Worm (Caenorhabditis elegans) whole organism, early embryonic: ENCODE measurements around the gene clec-148.

Experiments used
- B0310.2 ChIP-seq: sonication (generic microtip); optimal IDR thresholded peaks from 2 replicates; lab custom pipeline; 2016; ENCODE audit warnings: mild to moderate bottlenecking, missing genetic modification characterization, missing compliant biosample characterization
- F13C5.2 ChIP-seq: sonication (generic microtip); optimal IDR thresholded peaks from 2 replicates; lab custom pipeline; 2017; ENCODE audit warnings: mild to moderate bottlenecking, missing genetic modification characterization, inconsistent platforms, missing compliant biosample characterization
- aly-1 ChIP-seq: sonication (generic microtip); optimal IDR thresholded peaks from 2 replicates; lab custom pipeline; 2016; ENCODE audit warnings: missing genetic modification characterization, missing compliant biosample characterization
- ama-1 ChIP-seq: fragments of 150-350 bp; optimal IDR thresholded peaks from 2 replicates; lab custom pipeline; 2014
- ceh-13 ChIP-seq: fragments of 200-800 bp; sonication (Bioruptor generic); optimal IDR thresholded peaks from 2 replicates; lab custom pipeline; 2018; ENCODE audit warnings: mild to moderate bottlenecking, missing genetic modification characterization, missing compliant biosample characterization
- ceh-36 ChIP-seq: sonication (generic microtip); optimal IDR thresholded peaks from 2 replicates; lab custom pipeline; 2016; ENCODE audit warnings: missing genetic modification characterization, inconsistent platforms, missing compliant biosample characterization
- ets-7 ChIP-seq: sonication (generic microtip); optimal IDR thresholded peaks from 2 replicates; lab custom pipeline; 2016; ENCODE audit warnings: missing genotype, missing genetic modification characterization, missing compliant biosample characterization
- flt-1 ChIP-seq: fragments of 200-800 bp; sonication (Bioruptor generic); IDR thresholded peaks from 2 replicates; pipeline ENCODE4 v1.3.6; 2022; ENCODE audit warnings: missing genetic modification characterization, missing compliant biosample characterization
- hmbx-1 ChIP-seq: sonication (generic microtip); optimal IDR thresholded peaks from 2 replicates; lab custom pipeline; 2016; ENCODE audit warnings: mild to moderate bottlenecking, missing genetic modification characterization, missing compliant biosample characterization
- hmg-4 ChIP-seq: fragments of 200-800 bp; sonication (Bioruptor generic); optimal IDR thresholded peaks from 2 replicates; lab custom pipeline; 2018; ENCODE audit warnings: mild to moderate bottlenecking, missing genetic modification characterization, missing compliant biosample characterization
- hnd-1 ChIP-seq: sonication (generic microtip); optimal IDR thresholded peaks from 2 replicates; lab custom pipeline; 2016; ENCODE audit warnings: missing genetic modification characterization, missing compliant biosample characterization
- pes-1 ChIP-seq: fragments of 200-800 bp; sonication (Bioruptor generic); IDR thresholded peaks from 2 replicates; pipeline ENCODE4 v1.3.6; 2022; ENCODE audit warnings: missing genetic modification reagents, missing genetic modification characterization, missing compliant biosample characterization
- scrt-1 ChIP-seq: fragments of 200-800 bp; sonication (Bioruptor generic); IDR thresholded peaks from 2 replicates; pipeline ENCODE4 v1.3.6; 2022; ENCODE audit warnings: missing genetic modification characterization, missing compliant biosample characterization
- sea-1 ChIP-seq: fragments of 200-800 bp; sonication (Bioruptor generic); conservative IDR thresholded peaks from 2 replicates; pipeline ENCODE4 v1.3.6; 2022; ENCODE audit warnings: missing genetic modification characterization, missing compliant biosample characterization
- tbx-11 ChIP-seq: fragments of 200-800 bp; sonication (Bioruptor generic); IDR thresholded peaks from 2 replicates; pipeline ENCODE4 v1.3.6; 2022; ENCODE audit warnings: missing genetic modification characterization, missing compliant biosample characterization
- tbx-37 ChIP-seq: fragments of 200-800 bp; sonication (Bioruptor generic); conservative IDR thresholded peaks from 2 replicates; pipeline ENCODE4 v1.3.6; 2022; ENCODE audit warnings: missing genetic modification reagents, missing genetic modification characterization, missing compliant biosample characterization
- tra-4 ChIP-seq: sonication (generic microtip); optimal IDR thresholded peaks from 2 replicates; lab custom pipeline; 2017; ENCODE audit warnings: missing genetic modification characterization, missing compliant biosample characterization

Gene clec-148

DNA sequence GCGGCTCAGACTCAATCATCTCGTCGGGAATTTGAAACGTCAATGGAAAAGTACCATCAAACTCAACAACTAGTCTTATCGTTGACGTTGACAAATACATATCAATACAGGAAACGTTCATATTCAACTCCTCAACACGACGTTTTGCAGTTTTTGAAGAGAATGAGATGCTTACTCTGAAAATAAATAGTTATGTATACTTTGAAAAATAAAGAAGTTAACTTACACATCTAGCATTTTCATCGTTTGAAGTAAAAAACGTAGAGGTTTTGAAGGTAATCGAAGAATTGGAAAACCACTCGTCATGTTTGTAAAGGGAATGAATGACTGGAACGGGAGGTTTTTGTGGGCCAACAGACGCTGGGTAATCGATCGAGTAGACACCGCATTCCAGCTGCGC lies 34.7 kb downstream of the clec-148 start, which contains the start of gene fbxb-81:
fbxb-81 (minus strand) TSS at position 314 of the 400 bp plus-strand sequence.
- no peak for TF ChIP-seq tbx-11 (GFP tag; lab: Robert Waterston, UW)
- no peak for TF ChIP-seq tra-4 (tag; lab: Kevin White, UChicago)
- TF ChIP-seq F13C5.2 (tag; lab: Kevin White, UChicago) = no peak
- no peak for TF ChIP-seq sea-1 (GFP tag; lab: Robert Waterston, UW)
- TF ChIP-seq flt-1 (GFP tag; lab: Robert Waterston, UW) = no peak
- no peak for TF ChIP-seq pes-1 (GFP tag; lab: Robert Waterston, UW)
- TF ChIP-seq ceh-36 = no peak
- TF ChIP-seq ceh-13 (GFP tag; lab: Kevin White, UChicago) = no peak
- TF ChIP-seq ets-7 (tag; lab: Kevin White, UChicago) = no peak
- no peak for TF ChIP-seq B0310.2
- TF ChIP-seq hnd-1 (tag; lab: Kevin White, UChicago) = no peak
- no peak for TF ChIP-seq hmg-4
- no peak for TF ChIP-seq tbx-37
- TF ChIP-seq aly-1 (tag; lab: Kevin White, UChicago) = no peak

DNA sequence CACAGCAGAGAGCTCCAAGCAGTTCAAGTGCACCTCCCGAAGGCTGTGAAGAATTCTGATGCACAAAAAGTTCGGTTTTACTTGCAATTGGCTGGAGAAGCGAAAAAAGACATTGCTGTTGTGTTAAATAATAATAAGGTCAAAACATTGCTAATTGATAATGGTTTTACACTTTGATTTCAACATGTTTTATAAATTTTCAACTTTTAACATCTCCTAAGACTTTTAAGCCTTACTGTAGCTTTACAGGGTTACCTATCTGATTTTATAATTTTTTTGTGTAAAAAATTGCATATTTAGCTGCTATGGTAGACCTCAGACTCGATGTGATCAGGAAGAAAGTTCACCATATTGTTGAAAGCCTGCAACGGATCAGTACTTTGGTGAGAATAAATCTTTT lies 41.4 kb downstream of the clec-148 start, which contains the start of gene pals-25:
pals-25 (plus strand) TSS at position 301 of the 400 bp plus-strand sequence.
- TF ChIP-seq B0310.2 = no peak
- no peak for TF ChIP-seq tbx-37
- no peak for TF ChIP-seq ceh-13 (GFP tag; lab: Kevin White, UChicago)
- no peak for TF ChIP-seq F13C5.2 (tag; lab: Kevin White, UChicago)
- no peak for TF ChIP-seq scrt-1 (GFP tag; lab: Robert Waterston, UW)
- TF ChIP-seq tbx-11 (GFP tag; lab: Robert Waterston, UW) = no peak
- TF ChIP-seq tra-4 (tag; lab: Kevin White, UChicago) = no peak
- TF ChIP-seq ceh-36 = no peak
- TF ChIP-seq hmg-4 = no peak
- TF ChIP-seq sea-1 (GFP tag; lab: Robert Waterston, UW) = no peak
- TF ChIP-seq pes-1 (GFP tag; lab: Robert Waterston, UW) = no peak
- TF ChIP-seq hnd-1 (tag; lab: Kevin White, UChicago) = no peak
- TF ChIP-seq ama-1 (lab: Kevin White, UChicago) = no peak
- TF ChIP-seq hmbx-1 (tag; lab: Kevin White, UChicago) = no peak
- no peak for TF ChIP-seq ets-7 (tag; lab: Kevin White, UChicago)

- TF ChIP-seq ceh-36 (no peak), ets-7 (tag; lab: Kevin White, UChicago) (no peak), aly-1 (tag; lab: Kevin White, UChicago) (no peak), tbx-37 (no peak), F13C5.2 (tag; lab: Kevin White, UChicago) (no peak), tbx-11 (GFP tag; lab: Robert Waterston, UW) (no peak), ceh-13 (GFP tag; lab: Kevin White, UChicago) (no peak), hmg-4 (no peak), scrt-1 (GFP tag; lab: Robert Waterston, UW) (no peak), tra-4 (tag; lab: Kevin White, UChicago) (no peak)
These were observed 43.5 kb downstream of the clec-148 start, which contains the start of gene pals-22 for ce11 chrIII:132118-132517. TSS of gene pals-22 (plus strand) at chrIII:132418.

ce11 chrIII:131627-132026 lies 44.0 kb downstream of the clec-148 start:
- no peak for TF ChIP-seq tbx-11 (GFP tag; lab: Robert Waterston, UW)
- TF ChIP-seq F13C5.2 (tag; lab: Kevin White, UChicago) = peak; percentile 31
- no peak for TF ChIP-seq scrt-1 (GFP tag; lab: Robert Waterston, UW)
- TF ChIP-seq ceh-36 = no peak

DNA sequence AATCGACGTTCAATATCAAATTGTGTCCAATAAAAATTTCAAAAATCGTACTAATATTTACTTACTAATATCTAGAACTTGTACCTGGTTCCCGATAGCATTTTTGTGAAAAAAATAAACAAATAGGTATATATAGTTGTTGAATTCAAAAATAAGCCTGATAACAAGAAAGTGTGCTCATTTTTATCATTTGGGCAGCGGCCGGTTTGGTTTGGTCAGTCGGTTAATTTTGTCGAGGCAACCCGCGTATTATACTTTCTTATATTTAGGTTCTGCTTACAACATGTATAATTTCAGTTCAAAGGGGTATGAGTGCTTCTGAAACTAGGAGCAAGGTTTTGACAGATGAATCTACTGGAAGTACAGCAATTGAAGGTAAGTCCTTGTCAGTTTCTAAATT lies 45.0 kb downstream of the clec-148 start, which contains the start of the genes nhr-280 and C29F9.2:
nhr-280 (minus strand) TSS at position 101 of the 400 bp plus-strand sequence.
C29F9.2 (plus strand) TSS at position 298 of the 400 bp plus-strand sequence.
- TF ChIP-seq pes-1 (GFP tag; lab: Robert Waterston, UW) (no peak), ets-7 (tag; lab: Kevin White, UChicago) (no peak), ceh-13 (GFP tag; lab: Kevin White, UChicago) (no peak), B0310.2 (no peak), hmbx-1 (tag; lab: Kevin White, UChicago) (no peak), ceh-36 (no peak), aly-1 (tag; lab: Kevin White, UChicago) (no peak), hmg-4 (no peak), tbx-37 (no peak), ama-1 (lab: Kevin White, UChicago) (no peak), scrt-1 (GFP tag; lab: Robert Waterston, UW) (no peak), tra-4 (tag; lab: Kevin White, UChicago) (no peak), F13C5.2 (tag; lab: Kevin White, UChicago) (no peak), flt-1 (GFP tag; lab: Robert Waterston, UW) (no peak), tbx-11 (GFP tag; lab: Robert Waterston, UW) (no peak), sea-1 (GFP tag; lab: Robert Waterston, UW) (no peak), hnd-1 (tag; lab: Kevin White, UChicago) (no peak)
